Worm (Caenorhabditis elegans): ENCODE data around the gene bbs-2.
A peak's percentile ranks its signal among the peaks of the same experiment; 100 is the strongest.

bbs-2 gene

ce11 chrIV:7961889-7962342 lies 28.1 kb downstream of the bbs-2 start:
- TF ChIP-seq ztf-1 (GFP tag; conservative IDR thresholded peaks at IDR 0.05) (no peak), nhr-25 (tag; optimal IDR thresholded peaks at IDR 0.05) (no peak), sem-4 (tag; optimal IDR thresholded peaks at IDR 0.05) (no peak), unc-62 (GFP tag; optimal IDR thresholded peaks at IDR 0.05) (no peak), skn-1 (tag; optimal IDR thresholded peaks at IDR 0.05) (no peak), crh-2 (tag; optimal IDR thresholded peaks at IDR 0.05) (no peak), nhr-77 (tag; optimal IDR thresholded peaks at IDR 0.05) (no peak), nhr-12 (tag; optimal IDR thresholded peaks at IDR 0.05) (no peak), elt-1 (tag; optimal IDR thresholded peaks at IDR 0.05) (no peak), nhr-23 (tag; optimal IDR thresholded peaks at IDR 0.05) (no peak)

- TF ChIP-seq alr-1 (tag; optimal IDR thresholded peaks at IDR 0.05) (no peak), ZK546.5 (tag; optimal IDR thresholded peaks at IDR 0.05) (no peak), lsy-2 (tag; optimal IDR thresholded peaks at IDR 0.05) (no peak), sem-4 (tag; optimal IDR thresholded peaks at IDR 0.05) (no peak), C34F6.9 (tag; optimal IDR thresholded peaks at IDR 0.05) (no peak), mbf-1 (tag; optimal IDR thresholded peaks at IDR 0.05) (no peak), crh-2 (tag; optimal IDR thresholded peaks at IDR 0.05) (no peak), skn-1 (tag; optimal IDR thresholded peaks at IDR 0.05) (no peak), snpc-4 (tag; optimal IDR thresholded peaks at IDR 0.05) (no peak), ztf-1 (GFP tag; conservative IDR thresholded peaks at IDR 0.05) (no peak), nhr-237 (tag; optimal IDR thresholded peaks at IDR 0.05) (no peak), egl-27 (tag; optimal IDR thresholded peaks at IDR 0.05) (no peak), nhr-25 (tag; optimal IDR thresholded peaks at IDR 0.05) (no peak), mdl-1 (tag; optimal IDR thresholded peaks at IDR 0.05) (no peak), lin-13 (GFP tag; optimal IDR thresholded peaks at IDR 0.05) (no peak), ama-1 (optimal IDR thresholded peaks at IDR 0.05) (no peak), aly-2 (tag; optimal IDR thresholded peaks at IDR 0.05) (no peak), ceh-16 (tag; optimal IDR thresholded peaks at IDR 0.05) (no peak)
Observed at ce11 chrIV:7967006-7967405, 33.2 kb downstream of the bbs-2 start, which contains the start of gene F57H12.5. Gene F57H12.5, plus strand, starts transcription at chrIV:7967306.

- TF ChIP-seq skn-1 (tag; optimal IDR thresholded peaks at IDR 0.05) (no peak), lin-11 (tag; optimal IDR thresholded peaks at IDR 0.05) (no peak), nhr-129 (tag; optimal IDR thresholded peaks at IDR 0.05) (no peak), snpc-4 (tag; optimal IDR thresholded peaks at IDR 0.05) (no peak), nhr-23 (tag; optimal IDR thresholded peaks at IDR 0.05) (no peak), nhr-77 (tag; optimal IDR thresholded peaks at IDR 0.05) (no peak), egl-27 (tag; optimal IDR thresholded peaks at IDR 0.05) (no peak), R02D3.7 (tag; optimal IDR thresholded peaks at IDR 0.05) (no peak), ama-1 (optimal IDR thresholded peaks at IDR 0.05) (no peak)
Observed at ce11 chrIV:7976210-7976609, 42.4 kb downstream of the bbs-2 start, which contains the start of gene F57H12.6. Gene F57H12.6, minus strand, starts transcription at chrIV:7976310.

- TF ChIP-seq snpc-4 (tag; optimal IDR thresholded peaks at IDR 0.05) = no peak
- TF ChIP-seq crh-2 (tag; optimal IDR thresholded peaks at IDR 0.05) = no peak
- peak; percentile 41 for TF ChIP-seq nhr-25 (tag; optimal IDR thresholded peaks at IDR 0.05)
- TF ChIP-seq elt-3 (tag; optimal IDR thresholded peaks at IDR 0.05) = no peak
- TF ChIP-seq sma-9 (GFP tag; optimal IDR thresholded peaks at IDR 0.05) = no peak
- no peak for TF ChIP-seq sma-9 (tag; optimal IDR thresholded peaks at IDR 0.05)
- peak; percentile 78 for TF ChIP-seq blmp-1 (tag; optimal IDR thresholded peaks at IDR 0.05; ENCODE audit: insufficient read depth)
- no peak for TF ChIP-seq lin-13 (GFP tag; optimal IDR thresholded peaks at IDR 0.05)
- no peak for TF ChIP-seq elt-1 (tag; optimal IDR thresholded peaks at IDR 0.05)
Observed at ce11 chrIV:7977452-7977940, 43.7 kb downstream of the bbs-2 start, which contains the start of gene ora-1. Gene ora-1, plus strand, starts transcription at chrIV:7977890.

- TF ChIP-seq elt-1 (tag; optimal IDR thresholded peaks at IDR 0.05) (no peak), snpc-4 (tag; optimal IDR thresholded peaks at IDR 0.05) (no peak), ztf-4 (tag; optimal IDR thresholded peaks at IDR 0.05) (no peak), elt-3 (tag; optimal IDR thresholded peaks at IDR 0.05) (no peak), mab-5 (tag; optimal IDR thresholded peaks at IDR 0.05) (peak; percentile 42), aly-2 (tag; optimal IDR thresholded peaks at IDR 0.05) (no peak), nhr-77 (tag; optimal IDR thresholded peaks at IDR 0.05) (no peak), C34F6.9 (tag; optimal IDR thresholded peaks at IDR 0.05) (peak; percentile 48), egl-27 (tag; optimal IDR thresholded peaks at IDR 0.05) (no peak), unc-62 (GFP tag; optimal IDR thresholded peaks at IDR 0.05) (no peak), lsy-2 (tag; optimal IDR thresholded peaks at IDR 0.05) (no peak), gmeb-1 (tag; optimal IDR thresholded peaks at IDR 0.05) (no peak), lin-11 (tag; optimal IDR thresholded peaks at IDR 0.05) (no peak), sem-4 (tag; optimal IDR thresholded peaks at IDR 0.05) (no peak), ceh-16 (tag; optimal IDR thresholded peaks at IDR 0.05) (no peak), peb-1 (tag; optimal IDR thresholded peaks at IDR 0.05) (no peak), blmp-1 (tag; optimal IDR thresholded peaks at IDR 0.05; ENCODE audit: insufficient read depth) (no peak), mbf-1 (tag; optimal IDR thresholded peaks at IDR 0.05) (no peak), sma-3 (GFP tag; optimal IDR thresholded peaks at IDR 0.05) (no peak), lin-13 (GFP tag; optimal IDR thresholded peaks at IDR 0.05) (no peak), ama-1 (optimal IDR thresholded peaks at IDR 0.05) (no peak), nhr-25 (tag; optimal IDR thresholded peaks at IDR 0.05) (no peak), nhr-23 (tag; optimal IDR thresholded peaks at IDR 0.05) (no peak), R02D3.7 (tag; optimal IDR thresholded peaks at IDR 0.05) (no peak), ztf-11 (tag; optimal IDR thresholded peaks at IDR 0.05) (no peak), ZK546.5 (tag; optimal IDR thresholded peaks at IDR 0.05) (no peak), F13H6.1 (tag; optimal IDR thresholded peaks at IDR 0.05) (no peak), unc-55 (GFP tag; optimal IDR thresholded peaks at IDR 0.05) (peak; percentile 73), ztf-1 (GFP tag; conservative IDR thresholded peaks at IDR 0.05) (no peak), nhr-11 (tag; optimal IDR thresholded peaks at IDR 0.05) (no peak), fos-1 (tag; optimal IDR thresholded peaks at IDR 0.05) (no peak), skn-1 (tag; optimal IDR thresholded peaks at IDR 0.05) (no peak), unc-39 (tag; optimal IDR thresholded peaks at IDR 0.05) (no peak)
Observed at ce11 chrIV:7979588-7979987, 45.8 kb downstream of the bbs-2 start, which contains the start of gene unc-24. Gene unc-24, plus strand, starts transcription at chrIV:7979870.
